Fruit fly (Drosophila melanogaster): Measurements from ENCODE around the gene CAH16.
A peak's percentile ranks its signal among the peaks of the same experiment; 100 is the strongest.

- TF ChIP-seq Gug (GFP tag; IDR thresholded peaks at IDR 0.05), result no peak
- no peak for TF ChIP-seq Hr39 (GFP tag; optimal IDR thresholded peaks at IDR 0.05)
- peak; percentile 4 for TF ChIP-seq acj6 (GFP tag; optimal IDR thresholded peaks at IDR 0.05)
- TF ChIP-seq esn (GFP tag; optimal IDR thresholded peaks at IDR 0.05), result no peak
- TF ChIP-seq CG3032 (tag; optimal IDR thresholded peaks at IDR 0.05), result peak; percentile 5
- peak; percentile 20 for TF ChIP-seq pdm3 (GFP tag; optimal IDR thresholded peaks at IDR 0.05)
These were observed 30.1 kb downstream of the CAH16 start for dm6 chr3R:31290195-31290594.
